Comparison of ENCODE assay signal across 1 fruit fly cellular context in the genomic region with DNA sequence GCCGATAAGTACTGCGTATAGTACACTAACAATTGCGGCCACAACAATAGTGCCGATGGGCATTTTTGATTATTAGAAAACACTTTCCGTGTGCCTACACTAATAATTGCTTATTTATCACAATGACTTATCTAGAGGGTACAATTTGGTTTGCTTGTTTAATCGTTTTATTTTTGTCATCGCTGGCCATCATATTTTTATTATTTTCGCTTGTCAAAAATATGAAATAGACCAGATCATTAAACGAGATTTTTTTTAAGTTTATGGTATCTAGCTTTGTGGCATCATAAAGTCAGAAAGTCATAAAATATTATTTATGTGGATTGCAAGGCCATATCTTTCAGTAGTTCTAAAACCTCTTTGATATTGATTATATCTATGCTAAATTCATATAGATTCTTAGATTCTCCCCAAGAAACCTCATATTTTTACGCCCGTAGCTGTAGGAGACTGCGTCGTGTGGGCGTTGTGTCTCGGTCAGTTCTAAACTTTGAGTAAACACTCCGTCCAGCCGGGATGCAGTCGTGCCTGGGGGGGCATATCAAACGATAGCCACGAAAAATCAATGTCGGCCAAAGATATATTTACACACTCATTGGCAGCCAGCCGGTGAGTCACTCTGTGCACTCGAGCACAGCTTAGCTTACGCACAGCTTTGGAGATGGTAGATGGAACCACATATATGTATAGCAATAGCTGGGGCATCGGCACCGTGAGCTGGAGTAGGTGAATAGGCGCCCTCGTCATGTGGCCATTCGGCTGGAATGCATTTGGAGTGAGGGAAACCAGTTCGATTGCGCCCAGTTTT.
TF ChIP-seq lines count a peak whose summit lies in the region.

No protein-coding gene starts in this region.

TF ChIP-seq in whole organism, embryonic, 481 proteins besides CTCF, POLR2A, EP300 and RAD21 (continued from another document):
- no peak for TF ChIP-seq CG3995 (GFP tag; optimal IDR thresholded peaks at IDR 0.05; lab: Kevin White, UChicago)
- peak; percentile 60; the same call in 2 of the 3 replicates for TF ChIP-seq CG17361 (GFP tag; IDR thresholded peaks at IDR 0.05; lab: Robert Waterston, UW)
- TF ChIP-seq CG18011 (GFP tag; optimal IDR thresholded peaks at IDR 0.05; lab: Kevin White, UChicago) = no peak
- TF ChIP-seq CG11398 (GFP tag; optimal IDR thresholded peaks at IDR 0.05; lab: Kevin White, UChicago) = no peak
- TF ChIP-seq phol (tag; optimal IDR thresholded peaks at IDR 0.05; lab: Kevin White, UChicago) = peak; percentile 42
- TF ChIP-seq lola (GFP tag; optimal IDR thresholded peaks at IDR 0.05; lab: Kevin White, UChicago) = peak in 1 of 3 experiments; percentile 21
- peak; percentile 37 for TF ChIP-seq CG10267 (tag; optimal IDR thresholded peaks at IDR 0.05; lab: Kevin White, UChicago)
- TF ChIP-seq CG17186 (GFP tag; optimal IDR thresholded peaks at IDR 0.05; lab: Kevin White, UChicago) = no peak
- TF ChIP-seq lab (GFP tag; optimal IDR thresholded peaks at IDR 0.05; lab: Kevin White, UChicago) = peak; percentile 31
- TF ChIP-seq CG10366 (GFP tag; IDR thresholded peaks at IDR 0.05; lab: Robert Waterston, UW) = no peak
- TF ChIP-seq CG6654 (GFP tag; optimal IDR thresholded peaks at IDR 0.05; lab: Kevin White, UChicago) = peak; percentile 12
- peak; percentile 60 for TF ChIP-seq nmo (GFP tag; optimal IDR thresholded peaks at IDR 0.05; lab: Kevin White, UChicago)
- peak; percentile 38 for TF ChIP-seq ATbp (GFP tag; optimal IDR thresholded peaks at IDR 0.05; lab: Kevin White, UChicago)
TF ChIP-seq in whole organism, embryonic: peak in this region for 86.
